Worm (Caenorhabditis elegans) whole organism, late embryonic: ENCODE data around the gene pin-2.

ENCODE experiments used
- ceh-6 ChIP-seq: fragments of 200-800 bp; sonication (Bioruptor generic); optimal IDR thresholded peaks from 2 replicates; lab custom pipeline; 2018; ENCODE audit warnings: mild to moderate bottlenecking, missing genetic modification characterization, missing compliant biosample characterization
- nfya-1 ChIP-seq: sonication (generic microtip); optimal IDR thresholded peaks from 2 replicates; lab custom pipeline; 2017; ENCODE audit warnings: missing genetic modification characterization, mild to moderate bottlenecking, missing compliant biosample characterization, antibody characterized with exemption, moderate library complexity
- pqm-1 ChIP-seq: sonication (generic microtip); optimal IDR thresholded peaks from 2 replicates; lab custom pipeline; 2016; ENCODE audit warnings: missing genetic modification characterization, missing compliant biosample characterization
- ttx-3 ChIP-seq: sonication (generic microtip); optimal IDR thresholded peaks from 2 replicates; lab custom pipeline; 2016; ENCODE audit warnings: missing genetic modification reagents, missing genetic modification characterization, missing compliant biosample characterization

DNA sequence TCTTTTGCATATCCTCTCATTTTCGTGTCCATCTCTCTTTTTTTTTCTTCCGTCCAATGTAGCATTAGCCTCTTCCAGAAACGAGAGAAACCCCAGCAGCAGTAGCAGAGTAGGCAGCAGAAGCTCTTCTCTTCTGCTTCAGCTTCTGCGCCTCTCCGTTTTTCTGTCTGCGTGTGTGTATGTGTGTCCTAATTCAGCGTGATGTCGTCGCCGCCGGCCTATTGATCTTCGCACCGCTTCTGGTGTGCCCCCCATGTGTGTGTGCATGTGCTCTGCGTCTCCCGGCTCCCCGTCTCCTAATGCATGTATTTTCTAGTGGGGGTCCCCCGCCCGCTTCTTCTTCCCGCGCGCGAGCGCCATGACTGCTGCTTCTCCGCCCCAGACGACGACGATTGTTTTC is 22.2 kb upstream of the pin-2 start:
- TF ChIP-seq pqm-1 (tag; lab: Kevin White, UChicago) (no peak), ceh-6 (GFP tag; lab: Kevin White, UChicago) (no peak), ttx-3 (tag; lab: Kevin White, UChicago) (no peak), nfya-1 (tag; lab: Kevin White, UChicago) (peak; percentile 44)
